Worm (Caenorhabditis elegans) whole organism, early embryonic: ENCODE data around the gene str-82.

Experiments
- B0310.2 ChIP-seq: sonication (generic microtip); optimal IDR thresholded peaks from 2 replicates; lab custom pipeline; 2016; ENCODE audit warnings: mild to moderate bottlenecking, missing genetic modification characterization, missing compliant biosample characterization
- F13C5.2 ChIP-seq: sonication (generic microtip); optimal IDR thresholded peaks from 2 replicates; lab custom pipeline; 2017; ENCODE audit warnings: mild to moderate bottlenecking, missing genetic modification characterization, inconsistent platforms, missing compliant biosample characterization
- aly-1 ChIP-seq: sonication (generic microtip); optimal IDR thresholded peaks from 2 replicates; lab custom pipeline; 2016; ENCODE audit warnings: missing genetic modification characterization, missing compliant biosample characterization
- ama-1 ChIP-seq: fragments of 150-350 bp; optimal IDR thresholded peaks from 2 replicates; lab custom pipeline; 2014
- ets-7 ChIP-seq: sonication (generic microtip); optimal IDR thresholded peaks from 2 replicates; lab custom pipeline; 2016; ENCODE audit warnings: missing genotype, missing genetic modification characterization, missing compliant biosample characterization
- flt-1 ChIP-seq: fragments of 200-800 bp; sonication (Bioruptor generic); IDR thresholded peaks from 2 replicates; pipeline ENCODE4 v1.3.6; 2022; ENCODE audit warnings: missing genetic modification characterization, missing compliant biosample characterization
- hmbx-1 ChIP-seq: sonication (generic microtip); optimal IDR thresholded peaks from 2 replicates; lab custom pipeline; 2016; ENCODE audit warnings: mild to moderate bottlenecking, missing genetic modification characterization, missing compliant biosample characterization
- hmg-4 ChIP-seq: fragments of 200-800 bp; sonication (Bioruptor generic); optimal IDR thresholded peaks from 2 replicates; lab custom pipeline; 2018; ENCODE audit warnings: mild to moderate bottlenecking, missing genetic modification characterization, missing compliant biosample characterization
- hnd-1 ChIP-seq: sonication (generic microtip); optimal IDR thresholded peaks from 2 replicates; lab custom pipeline; 2016; ENCODE audit warnings: missing genetic modification characterization, missing compliant biosample characterization
- pes-1 ChIP-seq: fragments of 200-800 bp; sonication (Bioruptor generic); IDR thresholded peaks from 2 replicates; pipeline ENCODE4 v1.3.6; 2022; ENCODE audit warnings: missing genetic modification reagents, missing genetic modification characterization, missing compliant biosample characterization
- scrt-1 ChIP-seq: fragments of 200-800 bp; sonication (Bioruptor generic); IDR thresholded peaks from 2 replicates; pipeline ENCODE4 v1.3.6; 2022; ENCODE audit warnings: missing genetic modification characterization, missing compliant biosample characterization
- tbx-11 ChIP-seq: fragments of 200-800 bp; sonication (Bioruptor generic); IDR thresholded peaks from 2 replicates; pipeline ENCODE4 v1.3.6; 2022; ENCODE audit warnings: missing genetic modification characterization, missing compliant biosample characterization
- tbx-37 ChIP-seq: fragments of 200-800 bp; sonication (Bioruptor generic); conservative IDR thresholded peaks from 2 replicates; pipeline ENCODE4 v1.3.6; 2022; ENCODE audit warnings: missing genetic modification reagents, missing genetic modification characterization, missing compliant biosample characterization
- tra-4 ChIP-seq: sonication (generic microtip); optimal IDR thresholded peaks from 2 replicates; lab custom pipeline; 2017; ENCODE audit warnings: missing genetic modification characterization, missing compliant biosample characterization

DNA sequence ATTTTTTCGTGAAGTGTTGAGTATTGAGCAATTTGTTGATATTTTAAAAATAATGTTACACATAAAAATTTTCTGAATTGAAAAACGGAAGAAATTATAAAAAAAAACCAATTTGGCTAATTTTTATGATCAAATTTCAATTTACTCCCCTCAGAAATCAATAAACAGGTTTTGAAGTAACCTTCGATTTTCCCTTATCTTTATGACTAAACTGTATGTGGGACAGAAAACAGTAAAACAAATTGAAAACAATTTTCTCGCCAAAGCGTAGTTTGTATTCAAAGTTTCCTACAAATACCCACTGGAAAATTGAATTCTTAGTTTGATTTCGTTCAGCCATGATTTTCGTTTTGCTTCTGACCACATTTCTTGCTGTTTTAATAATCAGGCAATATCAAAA is 35.7 kb upstream of the str-82 start, which contains the start of gene cyp-35B1:
- TF ChIP-seq F13C5.2 = no peak
- no peak for TF ChIP-seq ama-1 (lab: Kevin White, UChicago)
- TF ChIP-seq flt-1 = no peak
- no peak for TF ChIP-seq hnd-1 (tag; lab: Kevin White, UChicago)
- TF ChIP-seq aly-1 (tag; lab: Kevin White, UChicago) = no peak
- no peak for TF ChIP-seq scrt-1
- no peak for TF ChIP-seq pes-1 (GFP tag; lab: Robert Waterston, UW)
- TF ChIP-seq tbx-11 (GFP tag; lab: Robert Waterston, UW) = no peak
- TF ChIP-seq tbx-37 (GFP tag; lab: Robert Waterston, UW) = no peak
- no peak for TF ChIP-seq ets-7 (tag; lab: Kevin White, UChicago)
- TF ChIP-seq B0310.2 (tag; lab: Kevin White, UChicago) = no peak
- TF ChIP-seq hmbx-1 = no peak
- TF ChIP-seq hmg-4 (GFP tag; lab: Kevin White, UChicago) = no peak
- no peak for TF ChIP-seq tra-4 (tag; lab: Kevin White, UChicago)
